Fruit fly (Drosophila melanogaster) whole organism, embryonic: ENCODE measurements around the gene PolE2.

Source experiments
- CG33557 ChIP-seq: fragments of 200-800 bp; sonication (Bioruptor generic); optimal IDR thresholded peaks from 2 replicates; lab custom pipeline; 2019; ENCODE audit warnings: missing biosample characterization, mild to moderate bottlenecking, missing genetic modification characterization, moderate library complexity
- CG7556 ChIP-seq: fragments of 200-800 bp; sonication (Bioruptor generic); optimal IDR thresholded peaks from 2 replicates; lab custom pipeline; 2017; ENCODE audit warnings: missing biosample characterization, mild to moderate bottlenecking, missing genetic modification characterization
- Dfd ChIP-seq, 2 experiments: fragments of >200 bp; optimal IDR thresholded peaks; 2 replicates each; lab custom pipeline; 2017; ENCODE audit warnings: missing biosample characterization in 2 of 2, missing genetic modification characterization in 2 of 2
- Mrtf ChIP-seq: fragments of 200-800 bp; sonication (Bioruptor generic); IDR thresholded peaks from 3 replicates; pipeline ENCODE4 v1.3.6; 2022; ENCODE audit warnings: missing biosample characterization, missing genetic modification characterization
- dmrt11E ChIP-seq: fragments of 200-800 bp; sonication (Bioruptor generic); optimal IDR thresholded peaks from 3 replicates; lab custom pipeline; 2018; ENCODE audit warnings: missing biosample characterization, mild to moderate bottlenecking, missing genetic modification characterization, moderate library complexity
- gfzf ChIP-seq: fragments of 200-800 bp; sonication (Bioruptor generic); optimal IDR thresholded peaks from 2 replicates; lab custom pipeline; 2016; ENCODE audit warnings: missing biosample characterization, mild to moderate bottlenecking, missing genetic modification characterization, moderate library complexity
- mam ChIP-seq: fragments of 200-800 bp; sonication (Bioruptor generic); optimal IDR thresholded peaks from 3 replicates; lab custom pipeline; 2016; ENCODE audit warnings: missing biosample characterization, missing genetic modification characterization
- slou ChIP-seq: fragments of 200-800 bp; sonication (Bioruptor generic); optimal IDR thresholded peaks from 3 replicates; lab custom pipeline; 2016; ENCODE audit warnings: missing biosample characterization, missing genetic modification characterization

- no peak for TF ChIP-seq gfzf (GFP tag; lab: Kevin White, UChicago)
- TF ChIP-seq slou (GFP tag; lab: Kevin White, UChicago): no peak
- no peak for TF ChIP-seq Dfd (GFP tag; optimal IDR thresholded peaks at IDR 0.05; lab: Kevin White, UChicago)
- no peak for TF ChIP-seq CG7556 (GFP tag; lab: Kevin White, UChicago)
- no peak for TF ChIP-seq mam (GFP tag; lab: Kevin White, UChicago)
- TF ChIP-seq Mrtf (GFP tag; lab: Robert Waterston, UW): no peak
- no peak for TF ChIP-seq dmrt11E
- TF ChIP-seq CG33557 (GFP tag; lab: Kevin White, UChicago): no peak
Observed at dm6 chr3L:5848929-5849328, 48.3 kb downstream of the PolE2 start.
